Worm (Caenorhabditis elegans): ENCODE measurements around the gene hhat-2.

- TF ChIP-seq flt-1 (GFP tag; IDR thresholded peaks at IDR 0.05) (no peak), med-1 (GFP tag; optimal IDR thresholded peaks at IDR 0.05; ENCODE audit: insufficient read depth) (no peak), klf-2 (GFP tag; conservative IDR thresholded peaks at IDR 0.05) (no peak), ztf-23 (GFP tag; IDR thresholded peaks at IDR 0.05) (no peak), T22C8.4 (GFP tag; IDR thresholded peaks at IDR 0.05) (no peak)
These were observed 38.3 kb downstream of the hhat-2 start for ce11 chrIV:14790579-14790978.

All from whole organism, midembryonic.